Fruit fly (Drosophila melanogaster): Measurements from ENCODE around the gene CG42502.

The CG42502 gene

dm6 chr2L:18810960-18811642, at the start of gene CG42502, which contains the start of gene CG10570:
TSS of gene CG42502 (minus strand) at chr2L:18811252.
TSS of gene CG10570 (minus strand) at chr2L:18811252.
- TF ChIP-seq CG10348 (GFP tag; IDR thresholded peaks at IDR 0.05), result no peak
- peak; percentile 3 for TF ChIP-seq CG14655 (GFP tag; optimal IDR thresholded peaks at IDR 0.05)
- TF ChIP-seq CG17806 (tag; optimal IDR thresholded peaks at IDR 0.05), result peak; percentile 8
- TF ChIP-seq CG34367 (tag; optimal IDR thresholded peaks at IDR 0.05), result no peak
- no peak for TF ChIP-seq rn (GFP tag; IDR thresholded peaks at IDR 0.05)
- TF ChIP-seq CG13204 (GFP tag; optimal IDR thresholded peaks at IDR 0.05), result peak; percentile 60
- TF ChIP-seq Snoo (tag; optimal IDR thresholded peaks at IDR 0.05), result no peak
- TF ChIP-seq CG4496 (GFP tag; IDR thresholded peaks at IDR 0.05), result peak; percentile 52; the same call in 2 of the 3 replicates
- no peak for TF ChIP-seq Ets98B (GFP tag; IDR thresholded peaks at IDR 0.05)
- no peak for TF ChIP-seq Pif1A (GFP tag; optimal IDR thresholded peaks at IDR 0.05)
- TF ChIP-seq CG8159 (tag; optimal IDR thresholded peaks at IDR 0.05), result peak; percentile 64
- TF ChIP-seq Pif1B (GFP tag; optimal IDR thresholded peaks at IDR 0.05), result peak; percentile 2
- peak; percentile 62 for TF ChIP-seq CG15710 (tag; optimal IDR thresholded peaks at IDR 0.05)
- TF ChIP-seq fd96Ca (GFP tag; IDR thresholded peaks at IDR 0.05), result no peak; the same call in 2 of the 3 replicates
- TF ChIP-seq CG32121 (GFP tag; IDR thresholded peaks at IDR 0.05), result no peak
- TF ChIP-seq CG8301 (tag; optimal IDR thresholded peaks at IDR 0.05), result no peak
- TF ChIP-seq EcR (GFP tag; optimal IDR thresholded peaks at IDR 0.05), result no peak
- TF ChIP-seq CG12605 (GFP tag; IDR thresholded peaks at IDR 0.05), result no peak
- no peak for TF ChIP-seq CG9948 (tag; optimal IDR thresholded peaks at IDR 0.05)
- TF ChIP-seq gl (tag; optimal IDR thresholded peaks at IDR 0.05), result no peak
- TF ChIP-seq D1 (tag; optimal IDR thresholded peaks at IDR 0.05), result no peak

dm6 chr2L:18858661-18859532, 47.8 kb upstream of the CG42502 start, which contains the start of the genes CG10602 and mRpL13:
TSS of gene CG10602 (minus strand) at chr2L:18859248.
TSS of gene mRpL13 (minus strand) at chr2L:18859248.
- TF ChIP-seq D1 (tag; optimal IDR thresholded peaks at IDR 0.05) (peak; percentile 90), gl (tag; optimal IDR thresholded peaks at IDR 0.05) (no peak)

DNA sequence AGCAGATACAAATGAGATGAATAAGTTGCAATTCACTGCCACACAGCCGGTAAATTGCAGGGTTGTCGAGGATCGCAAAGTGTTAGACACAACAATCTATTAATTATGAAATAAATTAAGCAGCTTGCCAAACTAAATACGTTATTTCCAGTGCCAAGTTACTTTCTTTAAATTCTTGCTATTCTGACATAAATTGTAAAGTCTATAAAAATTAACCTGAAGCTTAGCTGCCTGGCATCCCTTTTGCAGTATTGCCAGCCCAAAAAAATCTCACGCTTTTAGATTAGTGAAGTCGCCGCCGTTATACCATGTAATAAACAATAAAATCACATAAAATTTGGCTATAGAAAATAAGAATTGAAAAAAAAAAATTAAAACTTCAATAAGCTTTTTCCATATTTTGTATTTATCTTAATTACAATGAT, 46.6 kb upstream of the CG42502 start:
- peak; percentile 97 for TF ChIP-seq Ets98B (GFP tag; IDR thresholded peaks at IDR 0.05)
- peak; percentile 96 for TF ChIP-seq CG17806 (tag; optimal IDR thresholded peaks at IDR 0.05)
- TF ChIP-seq D1 (tag; optimal IDR thresholded peaks at IDR 0.05), result peak; percentile 62
- TF ChIP-seq CG13204 (GFP tag; optimal IDR thresholded peaks at IDR 0.05), result peak; percentile 85
- peak; percentile 95 for TF ChIP-seq CG32121 (GFP tag; IDR thresholded peaks at IDR 0.05)
- TF ChIP-seq CG8301 (tag; optimal IDR thresholded peaks at IDR 0.05), result peak; percentile 95
- TF ChIP-seq CG14655 (GFP tag; optimal IDR thresholded peaks at IDR 0.05), result peak; percentile 95
- peak; percentile 96 for TF ChIP-seq Pif1A (GFP tag; optimal IDR thresholded peaks at IDR 0.05)
- peak; percentile 92 for TF ChIP-seq Pif1B (GFP tag; optimal IDR thresholded peaks at IDR 0.05)
- peak; percentile 95 for TF ChIP-seq CG12605 (GFP tag; IDR thresholded peaks at IDR 0.05)
- TF ChIP-seq CG10348 (GFP tag; IDR thresholded peaks at IDR 0.05), result peak; percentile 83
- peak; percentile 87 for TF ChIP-seq gl (tag; optimal IDR thresholded peaks at IDR 0.05)
- TF ChIP-seq Snoo (tag; optimal IDR thresholded peaks at IDR 0.05), result peak; percentile 95
- no peak for TF ChIP-seq EcR (GFP tag; optimal IDR thresholded peaks at IDR 0.05)
- peak; percentile 95 for TF ChIP-seq CG15710 (tag; optimal IDR thresholded peaks at IDR 0.05)
- peak; percentile 98 for TF ChIP-seq CG4496 (GFP tag; IDR thresholded peaks at IDR 0.05)
- TF ChIP-seq CG9948 (tag; optimal IDR thresholded peaks at IDR 0.05), result peak; percentile 94
- TF ChIP-seq rn (GFP tag; IDR thresholded peaks at IDR 0.05), result peak; percentile 82
- TF ChIP-seq CG8159 (tag; optimal IDR thresholded peaks at IDR 0.05), result peak; percentile 94
- TF ChIP-seq CG34367 (tag; optimal IDR thresholded peaks at IDR 0.05), result peak; percentile 95
- peak; percentile 97 for TF ChIP-seq fd96Ca (GFP tag; IDR thresholded peaks at IDR 0.05)

dm6 chr2L:18852249-18852648, 41.2 kb upstream of the CG42502 start:
- TF ChIP-seq CG4496 (GFP tag; IDR thresholded peaks at IDR 0.05), result no peak
- no peak for TF ChIP-seq CG13204 (GFP tag; optimal IDR thresholded peaks at IDR 0.05)
- no peak for TF ChIP-seq CG17806 (tag; optimal IDR thresholded peaks at IDR 0.05)
- no peak for TF ChIP-seq CG34367 (tag; optimal IDR thresholded peaks at IDR 0.05)
- no peak for TF ChIP-seq Snoo (tag; optimal IDR thresholded peaks at IDR 0.05)
- TF ChIP-seq CG8159 (tag; optimal IDR thresholded peaks at IDR 0.05), result no peak
- TF ChIP-seq EcR (GFP tag; optimal IDR thresholded peaks at IDR 0.05), result no peak
- no peak for TF ChIP-seq CG10348 (GFP tag; IDR thresholded peaks at IDR 0.05)
- TF ChIP-seq CG15710 (tag; optimal IDR thresholded peaks at IDR 0.05), result no peak
- no peak for TF ChIP-seq CG9948 (tag; optimal IDR thresholded peaks at IDR 0.05)
- TF ChIP-seq CG12605 (GFP tag; IDR thresholded peaks at IDR 0.05), result no peak
- no peak for TF ChIP-seq fd96Ca (GFP tag; IDR thresholded peaks at IDR 0.05)

DNA sequence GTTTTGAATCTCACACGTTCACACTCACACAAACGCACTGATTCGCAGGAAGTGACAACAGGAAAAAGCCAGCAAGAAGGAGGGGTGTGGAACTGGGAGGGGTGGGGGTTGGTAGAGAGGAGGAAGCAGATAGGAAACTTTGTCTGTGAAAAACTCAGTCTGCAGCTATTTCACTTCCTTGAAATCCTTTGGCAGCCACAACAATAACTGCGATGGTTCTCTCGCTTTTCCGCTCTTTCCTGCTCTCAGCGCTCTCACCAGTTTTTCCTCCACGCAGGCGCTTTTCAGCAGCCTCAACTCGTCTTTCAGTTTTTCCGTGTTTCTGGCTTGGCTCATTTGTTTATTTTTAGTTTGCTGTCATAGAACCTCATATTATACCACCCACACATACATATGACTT, 35.8 kb upstream of the CG42502 start:
- no peak for TF ChIP-seq CG32121 (GFP tag; IDR thresholded peaks at IDR 0.05)
- TF ChIP-seq fd96Ca (GFP tag; IDR thresholded peaks at IDR 0.05), result no peak
- no peak for TF ChIP-seq Ets98B (GFP tag; IDR thresholded peaks at IDR 0.05)
- TF ChIP-seq CG8301 (tag; optimal IDR thresholded peaks at IDR 0.05), result no peak
- no peak for TF ChIP-seq CG10348 (GFP tag; IDR thresholded peaks at IDR 0.05)
- no peak for TF ChIP-seq CG13204 (GFP tag; optimal IDR thresholded peaks at IDR 0.05)
- TF ChIP-seq CG14655 (GFP tag; optimal IDR thresholded peaks at IDR 0.05), result no peak
- no peak for TF ChIP-seq CG15710 (tag; optimal IDR thresholded peaks at IDR 0.05)
- TF ChIP-seq rn (GFP tag; IDR thresholded peaks at IDR 0.05), result no peak
- TF ChIP-seq gl (tag; optimal IDR thresholded peaks at IDR 0.05), result no peak
- no peak for TF ChIP-seq Pif1A (GFP tag; optimal IDR thresholded peaks at IDR 0.05)
- no peak for TF ChIP-seq CG12605 (GFP tag; IDR thresholded peaks at IDR 0.05)
- no peak for TF ChIP-seq EcR (GFP tag; optimal IDR thresholded peaks at IDR 0.05)
- no peak for TF ChIP-seq CG4496 (GFP tag; IDR thresholded peaks at IDR 0.05)
- no peak for TF ChIP-seq CG8159 (tag; optimal IDR thresholded peaks at IDR 0.05)
- TF ChIP-seq CG34367 (tag; optimal IDR thresholded peaks at IDR 0.05), result no peak
- no peak for TF ChIP-seq CG9948 (tag; optimal IDR thresholded peaks at IDR 0.05)
- no peak for TF ChIP-seq CG17806 (tag; optimal IDR thresholded peaks at IDR 0.05)
- TF ChIP-seq Pif1B (GFP tag; optimal IDR thresholded peaks at IDR 0.05), result no peak
- no peak for TF ChIP-seq Snoo (tag; optimal IDR thresholded peaks at IDR 0.05)

Measured in whole organism, pupa.